Worm (Caenorhabditis elegans) whole organism, L2 larva: ENCODE results near the gene sec-10.

Experiments
- C34F6.9 ChIP-seq: fragments of 150-350 bp; optimal IDR thresholded peaks from 2 replicates; lab custom pipeline; 2014; ENCODE audit warnings: missing biosample characterization, missing genetic modification characterization
- F13H6.1 ChIP-seq: sonication (generic microtip); optimal IDR thresholded peaks from 2 replicates; lab custom pipeline; 2016; ENCODE audit warnings: missing genetic modification characterization, missing compliant biosample characterization
- R02D3.7 ChIP-seq: fragments of 150-350 bp; optimal IDR thresholded peaks from 2 replicates; lab custom pipeline; 2014; ENCODE audit warnings: missing biosample characterization, missing genetic modification characterization
- ZK546.5 ChIP-seq: sonication (generic microtip); optimal IDR thresholded peaks from 2 replicates; lab custom pipeline; 2017; ENCODE audit warnings: missing biosample characterization, missing genetic modification characterization
- alr-1 ChIP-seq: fragments of 150-350 bp; optimal IDR thresholded peaks from 2 replicates; lab custom pipeline; 2014; ENCODE audit warnings: missing biosample characterization, missing genetic modification characterization
- aly-2 ChIP-seq: fragments of 150-350 bp; optimal IDR thresholded peaks from 2 replicates; lab custom pipeline; 2014; ENCODE audit warnings: missing biosample characterization, missing genetic modification characterization
- ama-1 ChIP-seq: fragments of 150-350 bp; optimal IDR thresholded peaks from 2 replicates; lab custom pipeline; 2018; ENCODE audit warnings: inconsistent platforms
- blmp-1 ChIP-seq: sonication (generic microtip); optimal IDR thresholded peaks from 2 replicates; lab custom pipeline; 2017; ENCODE audit warnings: missing genetic modification characterization, mild to moderate bottlenecking, missing compliant biosample characterization, antibody characterized with exemption, moderate library complexity; ENCODE audit not compliant: insufficient read depth
- ceh-16 ChIP-seq: fragments of 150-350 bp; optimal IDR thresholded peaks from 2 replicates; lab custom pipeline; 2014; ENCODE audit warnings: missing biosample characterization, missing genetic modification characterization
- ceh-82 ChIP-seq: fragments of 150-350 bp; optimal IDR thresholded peaks from 2 replicates; lab custom pipeline; 2014; ENCODE audit warnings: missing biosample characterization, missing genetic modification characterization
- crh-2 ChIP-seq: sonication (generic microtip); optimal IDR thresholded peaks from 2 replicates; lab custom pipeline; 2017; ENCODE audit warnings: missing biosample characterization, missing genetic modification characterization
- dmd-4 ChIP-seq: sonication (generic microtip); optimal IDR thresholded peaks from 2 replicates; lab custom pipeline; 2017; ENCODE audit warnings: missing biosample characterization, missing genetic modification characterization
- egl-27 ChIP-seq: sonication (generic microtip); optimal IDR thresholded peaks from 3 replicates; lab custom pipeline; 2017; ENCODE audit warnings: missing biosample characterization, missing genetic modification reagents, missing genetic modification characterization
- elt-1 ChIP-seq: fragments of 150-350 bp; optimal IDR thresholded peaks from 2 replicates; lab custom pipeline; 2014; ENCODE audit warnings: missing biosample characterization, missing genetic modification characterization
- elt-3 ChIP-seq: sonication (generic microtip); optimal IDR thresholded peaks from 2 replicates; lab custom pipeline; 2017; ENCODE audit warnings: missing biosample characterization, missing genetic modification characterization
- gmeb-1 ChIP-seq: fragments of 150-350 bp; optimal IDR thresholded peaks from 2 replicates; lab custom pipeline; 2014; ENCODE audit warnings: missing biosample characterization, missing genetic modification characterization
- lin-11 ChIP-seq: fragments of 150-350 bp; sonication (generic microtip); optimal IDR thresholded peaks from 2 replicates; lab custom pipeline; 2014; ENCODE audit warnings: missing biosample characterization, missing genetic modification characterization, inconsistent platforms, mixed read lengths
- lin-39 ChIP-seq: fragments of 150-350 bp; optimal IDR thresholded peaks from 2 replicates; lab custom pipeline; 2014; ENCODE audit warnings: missing biosample characterization, missing genetic modification reagents, missing genetic modification characterization
- lsy-2 ChIP-seq, 2 experiments: fragments of 150-350 bp in 1 of 2; sonication (generic microtip) in 1 of 2; optimal IDR thresholded peaks; 2 replicates each; lab custom pipeline; 2014 to 2017; ENCODE audit warnings: missing biosample characterization in 2 of 2, missing genetic modification characterization in 2 of 2
- mab-5 ChIP-seq: fragments of 150-350 bp; optimal IDR thresholded peaks from 2 replicates; lab custom pipeline; 2014; ENCODE audit warnings: missing biosample characterization, missing genetic modification characterization
- mbf-1 ChIP-seq: sonication (generic microtip); optimal IDR thresholded peaks from 2 replicates; lab custom pipeline; 2017; ENCODE audit warnings: missing biosample characterization, missing genetic modification characterization
- mdl-1 ChIP-seq, 2 experiments: fragments of 150-350 bp in 1 of 2; sonication (generic microtip) in 1 of 2; optimal IDR thresholded peaks; 2 replicates each; lab custom pipeline; 2017; ENCODE audit warnings: missing biosample characterization in 2 of 2, missing genetic modification characterization in 2 of 2
- nhr-10 ChIP-seq: sonication (generic microtip); optimal IDR thresholded peaks from 2 replicates; lab custom pipeline; 2017; ENCODE audit warnings: missing biosample characterization, missing genetic modification characterization
- nhr-11 ChIP-seq: fragments of 150-350 bp; optimal IDR thresholded peaks from 2 replicates; lab custom pipeline; 2014; ENCODE audit warnings: missing biosample characterization, missing genetic modification characterization
- nhr-12 ChIP-seq: fragments of 150-350 bp; optimal IDR thresholded peaks from 2 replicates; lab custom pipeline; 2014; ENCODE audit warnings: missing biosample characterization, missing genetic modification characterization
- nhr-129 ChIP-seq: fragments of 150-350 bp; optimal IDR thresholded peaks from 2 replicates; lab custom pipeline; 2014; ENCODE audit warnings: missing biosample characterization, missing genetic modification characterization
- nhr-21 ChIP-seq: fragments of 150-350 bp; optimal IDR thresholded peaks from 2 replicates; lab custom pipeline; 2014; ENCODE audit warnings: missing biosample characterization, missing genetic modification characterization
- nhr-23 ChIP-seq: fragments of 150-350 bp; optimal IDR thresholded peaks from 2 replicates; lab custom pipeline; 2014; ENCODE audit warnings: missing biosample characterization, missing genetic modification reagents, missing genetic modification characterization
- nhr-237 ChIP-seq: fragments of 150-350 bp; optimal IDR thresholded peaks from 2 replicates; lab custom pipeline; 2014; ENCODE audit warnings: missing biosample characterization, missing genetic modification characterization
- nhr-25 ChIP-seq: fragments of 150-350 bp; sonication (generic microtip); optimal IDR thresholded peaks from 3 replicates; lab custom pipeline; 2014; ENCODE audit warnings: missing biosample characterization, missing genetic modification characterization
- nhr-77 ChIP-seq: fragments of 150-350 bp; optimal IDR thresholded peaks from 2 replicates; lab custom pipeline; 2014; ENCODE audit warnings: missing biosample characterization, missing genetic modification characterization
- peb-1 ChIP-seq: fragments of 150-350 bp; optimal IDR thresholded peaks from 2 replicates; lab custom pipeline; 2014; ENCODE audit warnings: missing biosample characterization, missing genetic modification characterization
- sem-4 ChIP-seq: fragments of 150-350 bp; optimal IDR thresholded peaks from 2 replicates; lab custom pipeline; 2014; ENCODE audit warnings: missing biosample characterization, missing genetic modification reagents, missing genetic modification characterization
- skn-1 ChIP-seq: sonication (generic microtip); optimal IDR thresholded peaks from 2 replicates; lab custom pipeline; 2017; ENCODE audit warnings: missing biosample characterization, missing genetic modification characterization
- sma-3 ChIP-seq: sonication (generic microtip); optimal IDR thresholded peaks from 2 replicates; lab custom pipeline; 2016; ENCODE audit warnings: missing genetic modification reagents, missing genetic modification characterization, missing compliant biosample characterization
- sma-9 ChIP-seq, 2 experiments: fragments of 150-350 bp in 1 of 2; sonication (generic microtip) in 1 of 2; optimal IDR thresholded peaks; 2 replicates each; lab custom pipeline; 2014 to 2016; ENCODE audit warnings: missing genetic modification characterization in 2 of 2, mild to moderate bottlenecking in 1 of 2, missing biosample characterization in 1 of 2, missing compliant biosample characterization in 1 of 2, missing genetic modification reagents in 1 of 2, moderate library complexity in 1 of 2
- snpc-4 ChIP-seq: fragments of 150-350 bp; optimal IDR thresholded peaks from 2 replicates; lab custom pipeline; 2014; ENCODE audit warnings: missing biosample characterization, missing genetic modification characterization
- unc-39 ChIP-seq: fragments of 150-350 bp; optimal IDR thresholded peaks from 2 replicates; lab custom pipeline; 2014; ENCODE audit warnings: missing biosample characterization, missing genetic modification characterization
- unc-55 ChIP-seq: fragments of 150-350 bp; sonication (generic microtip); optimal IDR thresholded peaks from 3 replicates; lab custom pipeline; 2014; ENCODE audit warnings: missing biosample characterization, missing genetic modification reagents, missing genetic modification characterization
- unc-62 ChIP-seq: fragments of 150-350 bp; optimal IDR thresholded peaks from 2 replicates; lab custom pipeline; 2014; ENCODE audit warnings: missing biosample characterization, missing genetic modification reagents, missing genetic modification characterization
- zag-1 ChIP-seq: fragments of 150-350 bp; optimal IDR thresholded peaks from 2 replicates; lab custom pipeline; 2014; ENCODE audit warnings: missing biosample characterization, missing genetic modification characterization
- ztf-1 ChIP-seq: fragments of 200-800 bp; sonication (Bioruptor generic); conservative IDR thresholded peaks from 2 replicates; pipeline ENCODE4 v1.3.6; 2022; ENCODE audit warnings: missing genetic modification characterization, missing compliant biosample characterization
- ztf-11 ChIP-seq: sonication (generic microtip); optimal IDR thresholded peaks from 2 replicates; lab custom pipeline; 2017; ENCODE audit warnings: missing biosample characterization, missing genetic modification characterization
- ztf-4 ChIP-seq: fragments of 150-350 bp; optimal IDR thresholded peaks from 2 replicates; lab custom pipeline; 2014; ENCODE audit warnings: missing biosample characterization, missing genetic modification characterization

Gene sec-10

ce11 chrIV:7817852-7818251 is 35.6 kb upstream of the sec-10 start, which contains the start of gene ric-3 (continued):
- peak; percentile 36 for TF ChIP-seq snpc-4 (tag; lab: Kevin White, UChicago)
- TF ChIP-seq egl-27: peak; percentile 42

ce11 chrIV:7816402-7817102 is 34.3 kb upstream of the sec-10 start:
- peak; percentile 88 for TF ChIP-seq gmeb-1 (tag; lab: Kevin White, UChicago)
- TF ChIP-seq sem-4 (tag; lab: Kevin White, UChicago): no peak
- TF ChIP-seq nhr-21 (tag; lab: Kevin White, UChicago): no peak
- no peak for TF ChIP-seq mbf-1 (tag; lab: Kevin White, UChicago)
- peak; percentile 13 for TF ChIP-seq C34F6.9 (tag; lab: Kevin White, UChicago)
- TF ChIP-seq zag-1: no peak
- TF ChIP-seq ceh-82 (tag; lab: Kevin White, UChicago): no peak
- no peak for TF ChIP-seq ZK546.5
- no peak for TF ChIP-seq ceh-16 (tag; lab: Kevin White, UChicago)
- no peak for TF ChIP-seq ztf-4 (tag; lab: Kevin White, UChicago)
- TF ChIP-seq aly-2 (tag; lab: Kevin White, UChicago): no peak
- TF ChIP-seq sma-9 (GFP tag; optimal IDR thresholded peaks at IDR 0.05; lab: Kevin White, UChicago): peak; percentile 16
- no peak for TF ChIP-seq sma-9 (tag; optimal IDR thresholded peaks at IDR 0.05; lab: Kevin White, UChicago)
- peak; percentile 20 for TF ChIP-seq crh-2 (tag; lab: Kevin White, UChicago)
- no peak for TF ChIP-seq nhr-23
- TF ChIP-seq egl-27: no peak
- TF ChIP-seq blmp-1: no peak
- no peak for TF ChIP-seq nhr-11 (tag; lab: Kevin White, UChicago)
- no peak for TF ChIP-seq F13H6.1
- no peak for TF ChIP-seq lin-11
- no peak for TF ChIP-seq nhr-12 (tag; lab: Kevin White, UChicago)
- peak; percentile 43 for TF ChIP-seq nhr-129 (tag; lab: Kevin White, UChicago)
- no peak for TF ChIP-seq dmd-4
- no peak for TF ChIP-seq nhr-237 (tag; lab: Kevin White, UChicago)
- peak; percentile 41 for TF ChIP-seq unc-55 (GFP tag; lab: Kevin White, UChicago)
- TF ChIP-seq sma-3 (GFP tag; lab: Kevin White, UChicago): peak; percentile 57
- TF ChIP-seq lsy-2 (tag; optimal IDR thresholded peaks at IDR 0.05; lab: Kevin White, UChicago): peak in 1 of 2 experiments; percentile 56

ce11 chrIV:7815683-7816183 is 33.4 kb upstream of the sec-10 start, which contains the start of gene cdgs-1:
TSS of gene cdgs-1 (minus strand) at chrIV:7815733.
- TF ChIP-seq nhr-237 (tag; lab: Kevin White, UChicago): no peak
- TF ChIP-seq ceh-16 (tag; lab: Kevin White, UChicago): no peak
- peak; percentile 62 to 64 for TF ChIP-seq mdl-1 (tag; optimal IDR thresholded peaks at IDR 0.05; lab: Kevin White, UChicago)
- no peak for TF ChIP-seq blmp-1
- no peak for TF ChIP-seq ceh-82 (tag; lab: Kevin White, UChicago)
- TF ChIP-seq dmd-4: no peak
- TF ChIP-seq nhr-10: no peak
- TF ChIP-seq nhr-25 (tag; lab: Kevin White, UChicago): peak; percentile 30
- TF ChIP-seq lin-39: no peak
- TF ChIP-seq nhr-129 (tag; lab: Kevin White, UChicago): peak; percentile 77
- TF ChIP-seq nhr-11 (tag; lab: Kevin White, UChicago): no peak
- TF ChIP-seq zag-1: no peak
- TF ChIP-seq F13H6.1: peak; percentile 19
- no peak for TF ChIP-seq skn-1
- TF ChIP-seq C34F6.9 (tag; lab: Kevin White, UChicago): peak; percentile 73
- no peak for TF ChIP-seq ZK546.5
- no peak for TF ChIP-seq peb-1 (tag; lab: Kevin White, UChicago)
- TF ChIP-seq ztf-11 (tag; lab: Kevin White, UChicago): no peak
- no peak for TF ChIP-seq sma-3 (GFP tag; lab: Kevin White, UChicago)
- TF ChIP-seq gmeb-1 (tag; lab: Kevin White, UChicago): no peak
- TF ChIP-seq unc-62 (GFP tag; lab: Kevin White, UChicago): no peak
- TF ChIP-seq nhr-77 (tag; lab: Kevin White, UChicago): no peak
- no peak for TF ChIP-seq aly-2 (tag; lab: Kevin White, UChicago)
- TF ChIP-seq elt-1 (tag; lab: Kevin White, UChicago): no peak
- no peak for TF ChIP-seq mab-5
- TF ChIP-seq sem-4 (tag; lab: Kevin White, UChicago): no peak
- TF ChIP-seq nhr-21 (tag; lab: Kevin White, UChicago): no peak
- TF ChIP-seq unc-39 (tag; lab: Kevin White, UChicago): no peak
- TF ChIP-seq ama-1 (lab: Kevin White, UChicago): no peak
- no peak for TF ChIP-seq egl-27
- TF ChIP-seq nhr-12 (tag; lab: Kevin White, UChicago): no peak
- no peak for TF ChIP-seq alr-1 (tag; lab: Kevin White, UChicago)
- no peak for TF ChIP-seq mbf-1 (tag; lab: Kevin White, UChicago)
- no peak for TF ChIP-seq ztf-1 (GFP tag; lab: Robert Waterston, UW)
- peak; percentile 57 for TF ChIP-seq unc-55 (GFP tag; lab: Kevin White, UChicago)
- no peak for TF ChIP-seq R02D3.7 (tag; lab: Kevin White, UChicago)
- peak in 1 of 2 experiments; percentile 59 for TF ChIP-seq lsy-2 (tag; optimal IDR thresholded peaks at IDR 0.05; lab: Kevin White, UChicago)
- TF ChIP-seq crh-2 (tag; lab: Kevin White, UChicago): peak; percentile 75
- no peak for TF ChIP-seq nhr-23
- TF ChIP-seq lin-11: no peak
- TF ChIP-seq sma-9 (GFP tag; optimal IDR thresholded peaks at IDR 0.05; lab: Kevin White, UChicago): peak; percentile 63
- TF ChIP-seq sma-9 (tag; optimal IDR thresholded peaks at IDR 0.05; lab: Kevin White, UChicago): no peak
- TF ChIP-seq elt-3 (tag; lab: Kevin White, UChicago): no peak
